Fruit fly (Drosophila melanogaster): Measurements from ENCODE around the gene CG5561.

The CG5561 gene

dm6 chr2L:1354009-1354408 lies at the start of gene CG5561:
TSS of gene CG5561 (minus strand) at chr2L:1354109.
- no peak for TF ChIP-seq noc (tag; optimal IDR thresholded peaks at IDR 0.05)

DNA sequence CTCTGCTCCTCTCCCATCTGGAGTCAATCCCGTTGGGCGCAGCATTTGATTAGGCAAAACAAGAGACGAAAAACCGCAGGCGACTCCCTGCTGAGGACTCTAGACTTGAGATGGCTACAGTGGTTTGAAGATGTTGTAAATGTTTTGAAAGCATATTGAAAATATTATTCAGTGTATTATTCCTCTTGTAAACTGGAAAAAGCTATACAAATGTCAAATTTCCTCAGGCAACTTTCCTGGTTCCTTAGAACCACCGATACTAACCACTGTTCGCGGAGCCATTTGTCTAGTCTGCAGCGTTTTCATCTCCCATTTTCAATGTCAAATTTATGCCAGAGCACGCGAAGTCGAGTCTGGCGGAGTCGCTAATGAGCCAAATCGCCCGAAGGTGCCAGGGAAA lies 48.8 kb upstream of the CG5561 start:
- no peak for TF ChIP-seq noc (tag; optimal IDR thresholded peaks at IDR 0.05)

DNA sequence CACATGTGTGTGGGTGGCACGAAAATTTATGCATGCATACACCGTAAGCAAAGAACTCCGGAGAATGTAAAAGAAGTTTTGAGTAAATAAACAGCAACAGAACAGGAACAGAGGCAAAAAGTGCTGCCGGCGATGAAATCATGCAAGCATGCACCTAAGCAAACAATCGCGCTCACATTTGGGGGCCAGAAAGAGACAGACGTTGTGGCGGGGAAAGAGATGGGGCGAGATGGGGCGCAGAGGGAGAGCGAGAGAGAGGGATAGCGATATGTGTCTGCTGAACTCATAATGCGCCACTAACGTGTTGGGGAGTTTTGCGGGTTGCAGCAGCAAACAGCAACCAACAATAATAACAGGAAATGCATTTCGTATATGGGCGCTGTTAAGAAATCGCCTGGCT lies 45.5 kb upstream of the CG5561 start:
- TF ChIP-seq noc (tag; optimal IDR thresholded peaks at IDR 0.05) = no peak

dm6 chr2L:1393611-1394010 lies 39.7 kb upstream of the CG5561 start:
- TF ChIP-seq noc (tag; optimal IDR thresholded peaks at IDR 0.05) = no peak

DNA sequence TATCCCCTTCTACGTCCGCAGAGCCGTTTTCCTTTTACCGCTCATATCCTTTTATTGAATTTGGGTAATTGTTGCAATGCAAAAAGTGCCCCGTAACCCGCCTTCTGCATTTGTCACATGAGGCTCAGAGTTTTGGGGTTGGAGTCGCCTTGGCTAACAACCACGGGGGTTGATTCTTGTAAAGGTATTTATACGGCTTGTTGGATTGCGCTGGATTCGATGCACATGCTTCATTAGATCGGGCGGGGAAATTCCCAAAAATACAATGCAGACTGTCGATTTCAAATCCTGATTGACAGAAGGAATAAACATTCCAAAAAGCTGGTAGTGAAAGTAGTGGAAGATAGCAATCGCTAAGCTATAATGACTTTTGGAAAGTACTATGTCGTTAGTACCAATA lies 36.4 kb upstream of the CG5561 start:
- TF ChIP-seq noc (tag; optimal IDR thresholded peaks at IDR 0.05) = no peak

dm6 chr2L:1387811-1388210 lies 33.9 kb upstream of the CG5561 start:
- no peak for TF ChIP-seq noc (tag; optimal IDR thresholded peaks at IDR 0.05)

DNA sequence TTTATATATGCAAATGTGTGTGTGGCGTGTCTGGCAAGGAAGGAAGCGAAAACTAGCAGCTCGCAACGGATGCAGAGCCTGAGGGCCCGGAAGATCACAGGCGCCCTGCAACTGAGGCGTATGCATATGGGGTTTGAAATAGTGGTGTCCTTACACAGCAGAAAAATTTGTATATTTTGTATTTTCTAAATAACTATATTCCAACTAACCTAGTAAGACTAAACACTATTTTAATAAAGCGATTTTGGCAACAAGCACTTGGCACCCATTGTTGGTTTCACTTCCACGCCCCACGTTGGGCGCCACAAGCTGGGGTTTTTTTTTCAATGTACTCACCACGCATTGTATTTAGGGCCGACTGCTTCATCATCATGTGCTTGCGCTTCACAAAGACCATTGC lies 32.6 kb upstream of the CG5561 start:
- TF ChIP-seq noc (tag; optimal IDR thresholded peaks at IDR 0.05) = no peak

- no peak for TF ChIP-seq noc (tag; optimal IDR thresholded peaks at IDR 0.05)
These were observed 23.7 kb upstream of the CG5561 start for dm6 chr2L:1377635-1378034.

dm6 chr2L:1367696-1368095 lies 13.8 kb upstream of the CG5561 start, which contains the start of gene CG14346:
TSS of gene CG14346 (plus strand) at chr2L:1367996.
- no peak for TF ChIP-seq noc (tag; optimal IDR thresholded peaks at IDR 0.05)

DNA sequence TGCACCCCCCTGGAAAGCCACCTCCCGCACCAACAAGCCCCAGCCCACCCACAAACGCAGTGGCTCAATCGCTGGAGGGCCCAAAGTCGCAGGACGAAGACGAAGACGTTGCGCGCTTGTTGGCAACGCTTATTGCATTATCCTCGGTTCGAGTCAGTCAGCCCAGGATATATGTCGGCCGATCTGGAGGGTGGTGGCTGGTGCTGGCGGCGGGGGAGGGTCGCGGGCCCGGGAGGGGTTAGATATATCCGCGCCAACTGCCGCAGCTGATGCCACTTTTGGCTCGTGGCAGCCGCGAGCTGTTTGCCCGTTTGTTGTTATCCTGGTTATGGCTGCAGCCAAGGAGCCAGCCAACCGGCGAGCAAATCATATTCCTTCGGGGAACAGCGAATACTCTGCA lies 11.1 kb upstream of the CG5561 start:
- no peak for TF ChIP-seq noc (tag; optimal IDR thresholded peaks at IDR 0.05)

DNA sequence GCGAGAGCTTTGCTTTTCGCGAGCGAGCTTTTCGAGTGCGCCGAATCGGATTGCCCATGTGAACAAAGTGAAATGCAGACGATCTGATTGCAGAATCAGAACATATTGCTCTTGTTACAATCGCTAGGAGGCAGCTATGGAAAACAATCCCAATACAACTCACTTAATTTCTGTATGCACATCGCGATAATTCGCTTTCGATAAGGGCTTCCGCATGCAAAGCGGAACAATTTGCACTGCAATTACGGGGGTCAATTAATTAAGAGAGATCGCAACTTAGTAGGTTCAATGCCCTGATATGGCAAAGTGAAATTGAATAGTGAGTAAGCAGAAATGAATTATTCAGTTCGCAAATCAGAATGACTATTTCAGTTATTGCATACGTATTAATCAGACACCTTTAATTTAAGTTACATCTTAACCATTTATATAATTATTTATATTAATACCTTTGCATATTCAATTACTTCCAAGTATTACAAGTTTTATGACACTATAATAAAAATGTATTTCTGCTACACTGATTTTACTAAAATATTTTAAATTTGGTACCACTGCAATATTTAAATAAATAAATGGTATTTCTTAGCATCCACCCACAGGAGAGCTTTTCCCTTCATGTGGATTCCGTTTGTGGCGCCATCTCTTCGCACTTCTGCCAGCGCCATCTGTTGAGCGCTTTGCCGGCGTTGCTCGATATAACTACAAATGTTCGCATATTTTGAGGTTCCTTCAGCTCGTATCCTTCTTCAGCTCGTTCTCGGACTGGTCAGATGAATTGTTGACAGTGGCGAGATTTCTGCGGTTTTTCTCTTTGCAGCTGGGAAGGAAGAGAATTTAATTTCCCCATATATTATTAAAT lies 8.1 kb upstream of the CG5561 start, which contains the start of gene NLaz:
NLaz (minus strand) TSS at position 51 of the 862 bp plus-strand sequence.
- TF ChIP-seq noc (tag; optimal IDR thresholded peaks at IDR 0.05) = no peak

dm6 chr2L:1359690-1360089 lies 5.8 kb upstream of the CG5561 start, which contains the start of gene CG31659:
TSS of gene CG31659 (minus strand) at chr2L:1359790.
- TF ChIP-seq noc (tag; optimal IDR thresholded peaks at IDR 0.05) = no peak

DNA sequence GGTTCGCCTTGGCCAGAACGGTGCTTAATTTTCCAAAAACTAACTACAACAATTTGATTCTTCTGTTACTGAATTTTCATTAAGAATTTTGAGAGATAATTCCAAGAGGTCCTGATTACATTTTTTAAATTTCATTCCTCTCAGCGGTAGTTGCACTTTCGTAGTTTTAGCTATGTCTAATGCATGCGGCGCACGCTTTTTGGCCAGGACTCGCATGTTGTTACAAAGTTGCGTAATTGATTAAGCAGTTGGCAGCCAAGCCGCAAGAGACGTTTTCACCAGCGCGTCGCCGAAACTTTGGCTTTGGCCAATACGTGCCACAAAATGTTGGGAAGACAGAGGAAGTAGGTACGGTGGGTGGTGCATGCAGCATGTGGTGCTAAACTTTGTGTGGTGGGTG lies 1.9 kb upstream of the CG5561 start, which contains the start of gene CG5565:
CG5565 (minus strand) TSS at position 101 of the 400 bp plus-strand sequence.
- TF ChIP-seq noc (tag; optimal IDR thresholded peaks at IDR 0.05) = no peak

dm6 chr2L:1354819-1355218 lies 910 bp upstream of the CG5561 start, which contains the start of gene CG31924:
TSS of gene CG31924 (minus strand) at chr2L:1354919.
- no peak for TF ChIP-seq noc (tag; optimal IDR thresholded peaks at IDR 0.05)

DNA sequence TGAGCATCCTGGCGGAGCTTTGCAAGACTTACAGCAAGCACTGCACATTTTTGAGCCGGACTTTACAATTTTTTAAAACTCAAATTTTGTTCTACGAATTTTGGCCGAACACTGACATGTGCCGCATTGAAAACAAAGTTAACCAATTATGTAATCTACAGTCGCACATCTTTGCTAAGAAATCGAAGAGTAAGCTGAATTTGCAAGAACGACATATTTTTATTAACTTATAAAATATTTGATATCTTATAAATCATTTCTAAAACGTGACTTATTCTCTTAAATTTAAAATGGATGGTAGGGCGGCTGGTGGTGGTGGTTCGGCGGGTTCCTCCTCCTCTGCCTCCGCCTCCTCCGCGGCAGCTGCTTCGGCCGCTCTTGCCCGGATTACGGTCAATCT lies 1.1 kb downstream of the CG5561 start, which contains the start of gene CG5556:
CG5556 (minus strand) TSS at position 101 of the 400 bp plus-strand sequence.
- TF ChIP-seq noc (tag; optimal IDR thresholded peaks at IDR 0.05) = no peak

DNA sequence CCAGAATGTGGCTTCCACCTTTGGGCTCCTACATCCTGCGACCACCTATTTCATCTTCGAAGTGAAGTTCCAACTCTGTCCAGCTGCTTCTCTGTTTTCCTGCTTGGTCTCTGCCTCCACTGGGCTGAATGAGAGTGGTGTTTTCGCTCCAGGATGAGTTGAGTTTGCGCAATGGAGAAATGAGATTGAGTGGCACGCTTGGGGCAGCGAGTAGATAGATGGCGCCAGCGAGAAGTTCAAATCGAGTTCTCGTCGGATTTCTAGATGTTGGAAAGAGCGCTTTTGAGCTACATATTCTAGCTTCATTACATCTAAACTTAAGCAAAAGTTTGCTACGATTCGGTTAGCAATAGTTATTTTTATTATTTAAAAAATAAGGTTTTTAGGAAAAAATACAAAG lies 7.9 kb downstream of the CG5561 start:
- no peak for TF ChIP-seq noc (tag; optimal IDR thresholded peaks at IDR 0.05)

DNA sequence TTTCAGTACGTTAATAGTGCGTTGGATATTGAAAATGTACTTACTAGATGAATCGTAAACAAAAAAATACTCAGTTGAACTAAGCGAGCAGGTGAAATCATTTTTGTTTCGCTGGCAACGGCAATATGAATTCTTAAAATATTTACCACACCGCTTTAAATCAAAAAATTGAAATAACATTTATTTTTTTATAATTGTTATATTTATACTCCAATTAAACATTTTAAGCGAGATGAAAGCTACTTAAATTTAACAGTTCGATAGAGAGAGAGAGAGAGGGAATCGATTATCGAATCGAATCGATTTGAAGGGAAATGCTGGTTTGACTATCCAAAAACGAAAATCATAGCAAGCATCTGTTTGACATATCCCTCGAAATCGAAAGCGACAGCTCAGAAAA lies 9.8 kb downstream of the CG5561 start, which contains the start of the genes CG33922 and Cdlc2:
CG33922 (minus strand) TSS at position 101 of the 400 bp plus-strand sequence.
Cdlc2 (plus strand) TSS at position 330 of the 400 bp plus-strand sequence.
- TF ChIP-seq noc (tag; optimal IDR thresholded peaks at IDR 0.05) = no peak
